Worm (Caenorhabditis elegans): Measurements from ENCODE around the gene ttr-18.

ttr-18 gene

ce11 chrII:11533716-11534115 lies 47.2 kb upstream of the ttr-18 start, which contains the start of gene mdt-8:
Gene mdt-8 (minus strand): TSS chrII:11533816.
- TF ChIP-seq elt-1 (tag; optimal IDR thresholded peaks at IDR 0.05) (no peak), alr-1 (tag; optimal IDR thresholded peaks at IDR 0.05) (no peak)

- TF ChIP-seq lsy-2 (tag; optimal IDR thresholded peaks at IDR 0.05) (no peak), nhr-11 (tag; optimal IDR thresholded peaks at IDR 0.05) (no peak), alr-1 (tag; optimal IDR thresholded peaks at IDR 0.05) (no peak), lin-39 (tag; optimal IDR thresholded peaks at IDR 0.05) (no peak), nhr-21 (tag; optimal IDR thresholded peaks at IDR 0.05) (no peak), ceh-16 (tag; optimal IDR thresholded peaks at IDR 0.05) (no peak), sma-9 (GFP tag; optimal IDR thresholded peaks at IDR 0.05) (no peak), sma-9 (tag; optimal IDR thresholded peaks at IDR 0.05) (no peak), peb-1 (tag; optimal IDR thresholded peaks at IDR 0.05) (no peak), mdl-1 (tag; optimal IDR thresholded peaks at IDR 0.05) (no peak), zag-1 (tag; optimal IDR thresholded peaks at IDR 0.05) (no peak), nhr-23 (tag; optimal IDR thresholded peaks at IDR 0.05) (no peak), elt-3 (tag; optimal IDR thresholded peaks at IDR 0.05) (no peak), aly-2 (tag; optimal IDR thresholded peaks at IDR 0.05) (no peak)
Measured at ce11 chrII:11526954-11527353, 40.4 kb upstream of the ttr-18 start, which contains the start of gene age-1. Gene age-1 (minus strand): TSS chrII:11527054.

- TF ChIP-seq nhr-237 (tag; optimal IDR thresholded peaks at IDR 0.05) = no peak
- TF ChIP-seq ZK546.5 (tag; optimal IDR thresholded peaks at IDR 0.05) = no peak
- no peak for TF ChIP-seq ama-1 (optimal IDR thresholded peaks at IDR 0.05)
- no peak for TF ChIP-seq nhr-11 (tag; optimal IDR thresholded peaks at IDR 0.05)
- no peak for TF ChIP-seq fos-1 (tag; optimal IDR thresholded peaks at IDR 0.05)
- TF ChIP-seq mab-5 (tag; optimal IDR thresholded peaks at IDR 0.05) = no peak
- TF ChIP-seq blmp-1 (tag; optimal IDR thresholded peaks at IDR 0.05; ENCODE audit: insufficient read depth) = no peak
- no peak for TF ChIP-seq aly-2 (tag; optimal IDR thresholded peaks at IDR 0.05)
- no peak for TF ChIP-seq R02D3.7 (tag; optimal IDR thresholded peaks at IDR 0.05)
- no peak for TF ChIP-seq zag-1 (tag; optimal IDR thresholded peaks at IDR 0.05)
- TF ChIP-seq ztf-4 (tag; optimal IDR thresholded peaks at IDR 0.05) = no peak
- TF ChIP-seq Y55F3AM.14 (GFP tag; optimal IDR thresholded peaks at IDR 0.05) = no peak
- no peak for TF ChIP-seq ceh-16 (tag; optimal IDR thresholded peaks at IDR 0.05)
Measured at ce11 chrII:11521300-11521699, 34.8 kb upstream of the ttr-18 start, which contains the start of gene Y62F5A.10. Gene Y62F5A.10 (plus strand): TSS chrII:11521600.

- TF ChIP-seq dmd-4 (tag; optimal IDR thresholded peaks at IDR 0.05) (no peak), F13H6.1 (tag; optimal IDR thresholded peaks at IDR 0.05) (no peak), elt-3 (tag; optimal IDR thresholded peaks at IDR 0.05) (no peak), mbf-1 (tag; optimal IDR thresholded peaks at IDR 0.05) (no peak), blmp-1 (tag; optimal IDR thresholded peaks at IDR 0.05; ENCODE audit: insufficient read depth) (no peak), ztf-4 (tag; optimal IDR thresholded peaks at IDR 0.05) (no peak), nhr-11 (tag; optimal IDR thresholded peaks at IDR 0.05) (no peak), nhr-25 (tag; optimal IDR thresholded peaks at IDR 0.05) (no peak), sem-4 (tag; optimal IDR thresholded peaks at IDR 0.05) (no peak), C34F6.9 (tag; optimal IDR thresholded peaks at IDR 0.05) (no peak), nhr-21 (tag; optimal IDR thresholded peaks at IDR 0.05) (no peak), elt-1 (tag; optimal IDR thresholded peaks at IDR 0.05) (no peak), alr-1 (tag; optimal IDR thresholded peaks at IDR 0.05) (no peak), lsy-2 (tag; optimal IDR thresholded peaks at IDR 0.05) (no peak), egl-27 (tag; optimal IDR thresholded peaks at IDR 0.05) (no peak), nhr-10 (tag; optimal IDR thresholded peaks at IDR 0.05) (no peak), nhr-77 (tag; optimal IDR thresholded peaks at IDR 0.05) (no peak), peb-1 (tag; optimal IDR thresholded peaks at IDR 0.05) (no peak), nhr-129 (tag; optimal IDR thresholded peaks at IDR 0.05) (no peak)
Measured at ce11 chrII:11518184-11518583, 31.6 kb upstream of the ttr-18 start, which contains the start of gene B0334.10. Gene B0334.10 (plus strand): TSS chrII:11518484.

- TF ChIP-seq nhr-6 (tag; optimal IDR thresholded peaks at IDR 0.05) = no peak
- no peak for TF ChIP-seq gmeb-1 (tag; optimal IDR thresholded peaks at IDR 0.05)
- no peak for TF ChIP-seq elt-3 (tag; optimal IDR thresholded peaks at IDR 0.05)
- TF ChIP-seq nhr-12 (tag; optimal IDR thresholded peaks at IDR 0.05) = no peak
- no peak for TF ChIP-seq lin-13 (GFP tag; optimal IDR thresholded peaks at IDR 0.05)
- TF ChIP-seq unc-55 (GFP tag; optimal IDR thresholded peaks at IDR 0.05) = no peak
- TF ChIP-seq nhr-129 (tag; optimal IDR thresholded peaks at IDR 0.05) = no peak
- no peak for TF ChIP-seq mdl-1 (tag; optimal IDR thresholded peaks at IDR 0.05)
- no peak for TF ChIP-seq alr-1 (tag; optimal IDR thresholded peaks at IDR 0.05)
- no peak for TF ChIP-seq ceh-82 (tag; optimal IDR thresholded peaks at IDR 0.05)
- no peak for TF ChIP-seq ama-1 (optimal IDR thresholded peaks at IDR 0.05)
- no peak for TF ChIP-seq lsy-2 (tag; optimal IDR thresholded peaks at IDR 0.05)
Measured at ce11 chrII:11514775-11515174, 28.2 kb upstream of the ttr-18 start, which contains the start of gene srh-44. Gene srh-44 (plus strand): TSS chrII:11515075.

All from whole organism, L2 larva.